Fruit fly (Drosophila melanogaster) whole organism, embryonic: Measurements from ENCODE around the gene Sk2.
A peak's percentile ranks its signal among the peaks of the same experiment; 100 is the strongest.

Experiments used
- Abd-B ChIP-seq: fragments of 200-800 bp; sonication (Bioruptor generic); optimal IDR thresholded peaks from 2 replicates; lab custom pipeline; 2018; ENCODE audit warnings: missing biosample characterization, mild to moderate bottlenecking, missing genetic modification characterization, moderate library complexity
- Aef1 ChIP-seq: fragments of 200-800 bp; sonication (Bioruptor generic); IDR thresholded peaks from 3 replicates; pipeline ENCODE4 v1.3.6; 2022; ENCODE audit warnings: missing biosample characterization, missing genetic modification characterization
- C15 ChIP-seq: fragments of 200-800 bp; sonication (Bioruptor generic); IDR thresholded peaks from 3 replicates; pipeline ENCODE4 v1.3.6; 2022; ENCODE audit warnings: missing biosample characterization, missing genetic modification characterization
- CG10147 ChIP-seq: fragments of 200-800 bp; sonication (Bioruptor generic); optimal IDR thresholded peaks from 2 replicates; lab custom pipeline; 2019; ENCODE audit warnings: missing biosample characterization, mild to moderate bottlenecking, missing genetic modification characterization, moderate library complexity
- CG11093 ChIP-seq: fragments of 200-800 bp; sonication (Bioruptor generic); IDR thresholded peaks from 3 replicates; pipeline ENCODE4 v1.3.6; 2022; ENCODE audit warnings: missing biosample characterization, missing genetic modification characterization
- CG12744 ChIP-seq: fragments of 200-800 bp; sonication (Bioruptor generic); optimal IDR thresholded peaks from 2 replicates; lab custom pipeline; 2016; ENCODE audit warnings: missing biosample characterization, missing genetic modification characterization
- CG13624 ChIP-seq: fragments of 200-800 bp; sonication (Bioruptor generic); optimal IDR thresholded peaks from 2 replicates; lab custom pipeline; 2016; ENCODE audit warnings: missing biosample characterization, missing genetic modification characterization
- CG30020 ChIP-seq: fragments of 200-800 bp; optimal IDR thresholded peaks from 2 replicates; lab custom pipeline; 2019; ENCODE audit warnings: missing biosample characterization, mild to moderate bottlenecking, missing genetic modification characterization, moderate library complexity
- CG32772 ChIP-seq: fragments of 200-800 bp; sonication (Bioruptor generic); IDR thresholded peaks from 2 replicates; pipeline ENCODE4 v1.3.6; 2022; ENCODE audit warnings: missing biosample characterization, missing genetic modification characterization
- CG34376 ChIP-seq: fragments of 200-800 bp; sonication (Bioruptor generic); optimal IDR thresholded peaks from 2 replicates; lab custom pipeline; 2018; ENCODE audit warnings: missing biosample characterization, mild to moderate bottlenecking, missing genetic modification characterization
- CG7372 ChIP-seq: fragments of 200-800 bp; sonication (Bioruptor generic); IDR thresholded peaks from 2 replicates; pipeline ENCODE4 v1.3.6; 2022; ENCODE audit warnings: missing biosample characterization, missing genetic modification characterization
- CG7928 ChIP-seq: fragments of 200-800 bp; sonication (Bioruptor generic); optimal IDR thresholded peaks from 2 replicates; lab custom pipeline; 2017; ENCODE audit warnings: missing biosample characterization, mild to moderate bottlenecking, missing genetic modification characterization
- CG9817 ChIP-seq: fragments of 200-800 bp; sonication (Bioruptor generic); optimal IDR thresholded peaks from 2 replicates; lab custom pipeline; 2018; ENCODE audit warnings: missing biosample characterization, mild to moderate bottlenecking, missing genetic modification characterization, moderate library complexity
- Dek ChIP-seq: fragments of 200-800 bp; sonication (Bioruptor generic); optimal IDR thresholded peaks from 3 replicates; lab custom pipeline; 2019; ENCODE audit warnings: missing biosample characterization, mild to moderate bottlenecking, missing genetic modification characterization, moderate library complexity
- H2.0 ChIP-seq: fragments of 200-800 bp; sonication (Bioruptor generic); IDR thresholded peaks from 2 replicates; pipeline ENCODE4 v1.3.6; 2022; ENCODE audit warnings: missing biosample characterization, missing genetic modification characterization
- Hmr ChIP-seq: fragments of 200-800 bp; sonication (Bioruptor generic); optimal IDR thresholded peaks from 3 replicates; lab custom pipeline; 2017; ENCODE audit warnings: mild to moderate bottlenecking, missing biosample characterization, missing genetic modification reagents, missing genetic modification characterization
- MBD-R2 ChIP-seq: fragments of 200-800 bp; sonication (Bioruptor generic); IDR thresholded peaks from 2 replicates; pipeline ENCODE4 v1.3.6; 2022; ENCODE audit warnings: missing biosample characterization, missing genetic modification characterization
- Max ChIP-seq: fragments of 200-800 bp; sonication (Bioruptor generic); optimal IDR thresholded peaks from 2 replicates; lab custom pipeline; 2016; ENCODE audit warnings: missing biosample characterization, mild to moderate bottlenecking, missing genetic modification characterization
- Pdp1 ChIP-seq, 2 experiments: fragments of 200-800 bp; sonication (Bioruptor generic); optimal IDR thresholded peaks; 3 replicates each; lab custom pipeline; 2016; ENCODE audit warnings: missing biosample characterization in 2 of 2, missing genetic modification characterization in 2 of 2, mild to moderate bottlenecking in 1 of 2, moderate library complexity in 1 of 2
- Ptx1 ChIP-seq: fragments of 200-800 bp; sonication (Bioruptor generic); IDR thresholded peaks from 2 replicates; pipeline ENCODE4 v1.3.6; 2022; ENCODE audit warnings: missing biosample characterization, missing genetic modification characterization
- Scr ChIP-seq: fragments of 200-800 bp; sonication (Bioruptor generic); IDR thresholded peaks from 2 replicates; pipeline ENCODE4 v1.3.6; 2022; ENCODE audit warnings: missing biosample characterization, missing genetic modification characterization; ENCODE audit not compliant: partially characterized antibody
- Side ChIP-seq: fragments of 200-800 bp; sonication (Bioruptor generic); optimal IDR thresholded peaks from 2 replicates; lab custom pipeline; 2016; ENCODE audit warnings: missing biosample characterization, missing genetic modification characterization
- Sry-β ChIP-seq: fragments of 200-800 bp; sonication (Bioruptor generic); optimal IDR thresholded peaks from 2 replicates; lab custom pipeline; 2018; ENCODE audit warnings: missing biosample characterization, mild to moderate bottlenecking, missing genetic modification characterization, moderate library complexity
- Sry-δ ChIP-seq: fragments of 200-800 bp; sonication (Bioruptor generic); optimal IDR thresholded peaks from 2 replicates; lab custom pipeline; 2016; ENCODE audit warnings: missing biosample characterization, missing genetic modification characterization
- TFAM ChIP-seq: fragments of 200-800 bp; sonication (Bioruptor generic); optimal IDR thresholded peaks from 2 replicates; lab custom pipeline; 2017; ENCODE audit warnings: missing biosample characterization, missing genetic modification characterization, inconsistent platforms
- Tbp ChIP-seq: fragments of >200 bp; optimal IDR thresholded peaks from 2 replicates; lab custom pipeline; 2018; ENCODE audit warnings: missing biosample characterization, missing genetic modification characterization
- amos ChIP-seq: fragments of 200-800 bp; sonication (Bioruptor generic); IDR thresholded peaks from 2 replicates; pipeline ENCODE4 v1.3.6; 2022; ENCODE audit warnings: missing biosample characterization, missing genetic modification characterization; ENCODE audit not compliant: partially characterized antibody
- bab2 ChIP-seq: fragments of 200-800 bp; sonication (Bioruptor generic); optimal IDR thresholded peaks from 2 replicates; lab custom pipeline; 2016; ENCODE audit warnings: missing biosample characterization, missing genetic modification characterization
- bbx ChIP-seq: fragments of 200-800 bp; sonication (Bioruptor generic); IDR thresholded peaks from 2 replicates; pipeline ENCODE4 v1.3.6; 2022; ENCODE audit warnings: missing biosample characterization, missing genetic modification characterization; ENCODE audit not compliant: partially characterized antibody
- bowl ChIP-seq: fragments of 200-800 bp; sonication (Bioruptor generic); IDR thresholded peaks from 2 replicates; pipeline ENCODE4 v1.3.6; 2022; ENCODE audit warnings: missing biosample characterization, missing genetic modification characterization
- cas ChIP-seq: fragments of 200-800 bp; sonication (Bioruptor generic); IDR thresholded peaks from 2 replicates; pipeline ENCODE4 v1.3.6; 2022; ENCODE audit warnings: missing biosample characterization, missing genetic modification characterization
- caup ChIP-seq: fragments of 200-800 bp; sonication (Bioruptor generic); optimal IDR thresholded peaks from 3 replicates; lab custom pipeline; 2017; ENCODE audit warnings: missing biosample characterization, mild to moderate bottlenecking, missing genetic modification characterization, moderate library complexity; ENCODE audit not compliant: severe bottlenecking
- corto ChIP-seq: fragments of 200-800 bp; sonication (Bioruptor generic); optimal IDR thresholded peaks from 2 replicates; lab custom pipeline; 2016; ENCODE audit warnings: missing biosample characterization, mild to moderate bottlenecking, missing genetic modification characterization, moderate library complexity
- danr ChIP-seq: fragments of 200-800 bp; sonication (Bioruptor generic); IDR thresholded peaks from 2 replicates; pipeline ENCODE4 v1.3.6; 2022; ENCODE audit warnings: missing biosample characterization, missing genetic modification characterization
- en ChIP-seq: fragments of 200-800 bp; sonication (Bioruptor generic); optimal IDR thresholded peaks from 2 replicates; lab custom pipeline; 2016; ENCODE audit warnings: missing biosample characterization, missing genetic modification characterization
- fd3F ChIP-seq: fragments of 200-800 bp; sonication (Bioruptor generic); optimal IDR thresholded peaks from 2 replicates; lab custom pipeline; 2018; ENCODE audit warnings: missing biosample characterization, mild to moderate bottlenecking, missing genetic modification characterization, moderate library complexity
- gcm ChIP-seq: fragments of 200-800 bp; sonication (Bioruptor generic); optimal IDR thresholded peaks from 2 replicates; lab custom pipeline; 2019; ENCODE audit warnings: missing biosample characterization, mild to moderate bottlenecking, missing genetic modification characterization, moderate library complexity
- gsb-n ChIP-seq: fragments of 200-800 bp; sonication (Bioruptor generic); optimal IDR thresholded peaks from 3 replicates; lab custom pipeline; 2018; ENCODE audit warnings: missing biosample characterization, mild to moderate bottlenecking, missing genetic modification characterization
- h ChIP-seq: fragments of >200 bp; optimal IDR thresholded peaks from 2 replicates; lab custom pipeline; 2017
- hb ChIP-seq: fragments of 200-800 bp; sonication (Bioruptor generic); IDR thresholded peaks from 3 replicates; pipeline ENCODE4 v1.3.6; 2022; ENCODE audit warnings: missing biosample characterization, missing genetic modification characterization; ENCODE audit not compliant: partially characterized antibody
- her ChIP-seq: fragments of 200-800 bp; sonication (Bioruptor generic); optimal IDR thresholded peaks from 2 replicates; lab custom pipeline; 2016; ENCODE audit warnings: missing biosample characterization, missing genetic modification characterization
- hth ChIP-seq: fragments of >200 bp; optimal IDR thresholded peaks from 2 replicates; lab custom pipeline; 2017; ENCODE audit warnings: inconsistent platforms
- lab ChIP-seq: fragments of 200-800 bp; sonication (Bioruptor generic); optimal IDR thresholded peaks from 3 replicates; lab custom pipeline; 2017; ENCODE audit warnings: missing biosample characterization, missing genetic modification characterization, mild to moderate bottlenecking, moderate library complexity, missing genetic modification reagents
- luna ChIP-seq: fragments of 200-800 bp; sonication (Bioruptor generic); optimal IDR thresholded peaks from 2 replicates; lab custom pipeline; 2016; ENCODE audit warnings: missing biosample characterization, missing genetic modification characterization
- nerfin-1 ChIP-seq: fragments of 200-800 bp; sonication (Bioruptor generic); optimal IDR thresholded peaks from 3 replicates; lab custom pipeline; 2019; ENCODE audit warnings: missing biosample characterization, mild to moderate bottlenecking, missing genetic modification characterization, moderate library complexity
- oc ChIP-seq: fragments of 200-800 bp; sonication (Bioruptor generic); optimal IDR thresholded peaks from 2 replicates; lab custom pipeline; 2018; ENCODE audit warnings: missing biosample characterization, mild to moderate bottlenecking, missing genetic modification characterization, moderate library complexity
- pum ChIP-seq: fragments of 200-800 bp; sonication (Bioruptor generic); optimal IDR thresholded peaks from 2 replicates; lab custom pipeline; 2016; ENCODE audit warnings: missing biosample characterization, missing genetic modification characterization
- rib ChIP-seq: fragments of 200-800 bp; sonication (Bioruptor generic); IDR thresholded peaks from 2 replicates; pipeline ENCODE4 v1.3.6; 2022; ENCODE audit warnings: missing biosample characterization, missing genetic modification characterization
- wdn ChIP-seq: fragments of 200-800 bp; sonication (Bioruptor generic); IDR thresholded peaks from 2 replicates; pipeline ENCODE4 v1.3.6; 2022; ENCODE audit warnings: missing biosample characterization, missing genetic modification characterization
- z ChIP-seq: fragments of 200-800 bp; sonication (Bioruptor generic); IDR thresholded peaks from 3 replicates; pipeline ENCODE4 v1.3.6; 2022; ENCODE audit warnings: missing biosample characterization, missing genetic modification characterization

Gene Sk2

DNA sequence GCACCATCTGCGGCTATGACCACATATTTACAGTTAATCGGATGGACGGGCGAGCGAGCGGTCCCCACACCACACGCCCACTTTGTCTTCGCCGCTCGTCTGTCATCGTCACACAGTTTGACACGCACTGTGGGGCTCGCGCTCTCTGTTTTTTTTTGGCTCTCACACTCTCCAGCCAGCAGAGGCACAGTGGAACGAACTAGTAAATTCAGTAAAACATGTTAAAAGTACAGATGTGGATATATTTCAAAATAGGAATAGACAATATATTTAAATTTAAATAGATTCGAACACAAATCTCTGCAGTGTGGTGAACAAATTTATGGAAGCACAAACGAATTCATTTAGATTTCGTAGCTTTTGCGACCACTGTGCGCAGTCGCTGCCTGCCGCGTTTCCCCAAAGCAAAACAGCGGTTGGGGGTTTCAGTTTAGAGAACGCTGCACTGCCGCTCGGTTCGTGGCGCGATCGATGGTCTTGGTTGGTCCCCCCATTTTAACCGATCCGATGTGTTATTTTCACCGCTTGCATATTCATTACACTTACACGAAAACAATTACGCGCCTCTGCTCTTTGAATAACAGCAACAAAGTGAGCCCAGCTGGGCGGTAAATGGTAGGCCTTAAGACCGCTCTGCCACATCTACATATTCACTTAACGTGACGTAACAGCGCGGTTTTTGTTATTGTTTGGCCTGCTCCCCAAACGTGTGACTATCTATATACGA, 34.4 kb downstream of the Sk2 start (continued):
- TF ChIP-seq nerfin-1 (peak; percentile 96), Dek (peak; percentile 98), C15 (GFP tag; lab: Robert Waterston, UW) (peak; percentile 96), oc (peak; percentile 99), danr (GFP tag; lab: Robert Waterston, UW) (peak; percentile 96), CG30020 (tag; lab: Kevin White, UChicago) (peak; percentile 80), CG7928 (GFP tag; lab: Kevin White, UChicago) (peak; percentile 82), Ptx1 (GFP tag; lab: Robert Waterston, UW) (peak; percentile 99), Sry-δ (GFP tag; lab: Kevin White, UChicago) (peak; percentile 57), wdn (GFP tag; lab: Robert Waterston, UW) (peak; percentile 98), TFAM (GFP tag; lab: Kevin White, UChicago) (peak; percentile 95), bab2 (GFP tag; lab: Kevin White, UChicago) (peak; percentile 97), gcm (GFP tag; lab: Kevin White, UChicago) (peak; percentile 99), bowl (GFP tag; lab: Robert Waterston, UW) (peak; percentile 97), Sry-β (peak; percentile 64), lab (GFP tag; lab: Kevin White, UChicago) (peak; percentile 100), CG11093 (GFP tag; lab: Robert Waterston, UW) (peak; percentile 96), corto (GFP tag; lab: Kevin White, UChicago) (peak; percentile 99), pum (peak; percentile 94), CG13624 (GFP tag; lab: Kevin White, UChicago) (peak; percentile 97), Side (GFP tag; lab: Kevin White, UChicago) (peak; percentile 96), her (GFP tag; lab: Kevin White, UChicago) (peak; percentile 89), gsb-n (peak; percentile 98), CG9817 (peak; percentile 97), Hmr (GFP tag; lab: Kevin White, UChicago) (peak; percentile 99), Scr (GFP tag; lab: Robert Waterston, UW) (peak; percentile 68), fd3F (GFP tag; lab: Kevin White, UChicago) (peak; percentile 97), hth (lab: Kevin White, UChicago) (no peak), amos (GFP tag; lab: Robert Waterston, UW) (peak; percentile 58; the same call in 1 of the 2 replicates), luna (GFP tag; lab: Kevin White, UChicago) (peak; percentile 65), H2.0 (GFP tag; lab: Robert Waterston, UW) (peak; percentile 98), CG12744 (GFP tag; lab: Kevin White, UChicago) (peak; percentile 96), Abd-B (GFP tag; lab: Kevin White, UChicago) (peak; percentile 96), Max (peak; percentile 99), Pdp1 (GFP tag; optimal IDR thresholded peaks at IDR 0.05; lab: Kevin White, UChicago) (peak; percentile 84 to 98), CG34376 (GFP tag; lab: Kevin White, UChicago) (peak; percentile 99), CG10147 (GFP tag; lab: Kevin White, UChicago) (peak; percentile 96), MBD-R2 (GFP tag; lab: Robert Waterston, UW) (peak; percentile 99), CG32772 (GFP tag; lab: Robert Waterston, UW) (peak; percentile 98), CG7372 (GFP tag; lab: Robert Waterston, UW) (peak; percentile 97), Aef1 (GFP tag; lab: Robert Waterston, UW) (peak; percentile 98), caup (GFP tag; lab: Kevin White, UChicago) (peak; percentile 98), cas (GFP tag; lab: Robert Waterston, UW) (peak; percentile 97), h (lab: Kevin White, UChicago) (no peak), en (GFP tag; lab: Kevin White, UChicago) (peak; percentile 92), Tbp (GFP tag; lab: Kevin White, UChicago) (no peak), hb (peak; percentile 86), z (GFP tag; lab: Robert Waterston, UW) (peak; percentile 78), rib (GFP tag; lab: Robert Waterston, UW) (peak; percentile 98), bbx (peak; percentile 79)
